Fruit fly (Drosophila melanogaster) whole organism, wandering third instar larva: ENCODE data around the gene Mkp.

Source experiments
- Abd-B ChIP-seq: fragments of >200 bp; optimal IDR thresholded peaks from 2 replicates; lab custom pipeline; 2017; ENCODE audit warnings: missing biosample characterization, missing genetic modification characterization
- CG32264 ChIP-seq: fragments of 200-800 bp; sonication (Bioruptor generic); optimal IDR thresholded peaks from 2 replicates; lab custom pipeline; 2016; ENCODE audit warnings: missing biosample characterization, missing genetic modification characterization
- CG9705 ChIP-seq: fragments of 200-800 bp; sonication (Bioruptor generic); optimal IDR thresholded peaks from 2 replicates; lab custom pipeline; 2018; ENCODE audit warnings: missing biosample characterization, mild to moderate bottlenecking, missing genetic modification characterization
- CrebA ChIP-seq: fragments of 200-800 bp; sonication (Bioruptor generic); optimal IDR thresholded peaks from 2 replicates; lab custom pipeline; 2016; ENCODE audit warnings: missing biosample characterization, mild to moderate bottlenecking, missing genetic modification characterization, borderline replicate concordance
- Dfd ChIP-seq: fragments of >200 bp; optimal IDR thresholded peaks from 2 replicates; lab custom pipeline; 2017; ENCODE audit warnings: missing biosample characterization, missing genetic modification characterization
- Dif ChIP-seq: fragments of 200-275, 200-300 bp; sonication (Bioruptor generic); optimal IDR thresholded peaks from 2 replicates; lab custom pipeline; 2018; ENCODE audit warnings: missing biosample characterization, missing genetic modification characterization; ENCODE audit not compliant: partially characterized antibody
- HLH106 ChIP-seq: fragments of 200-800 bp; optimal IDR thresholded peaks from 3 replicates; lab custom pipeline; 2019; ENCODE audit warnings: missing biosample characterization, mild to moderate bottlenecking, missing genetic modification characterization, moderate library complexity
- Hnf4 ChIP-seq: fragments of 200-800 bp; sonication (Bioruptor generic); optimal IDR thresholded peaks from 2 replicates; lab custom pipeline; 2016; ENCODE audit warnings: missing biosample characterization, mild to moderate bottlenecking, missing genetic modification characterization
- Hr78 ChIP-seq: fragments of >200 bp; optimal IDR thresholded peaks from 2 replicates; lab custom pipeline; 2017; ENCODE audit warnings: missing biosample characterization, missing genetic modification characterization
- Jra ChIP-seq: sonication (Bioruptor generic); optimal IDR thresholded peaks from 2 replicates; lab custom pipeline; 2016; ENCODE audit warnings: missing biosample characterization, missing genetic modification characterization
- Mio ChIP-seq: sonication (Bioruptor generic); optimal IDR thresholded peaks from 2 replicates; lab custom pipeline; 2016; ENCODE audit warnings: missing biosample characterization, missing genetic modification characterization
- OdsH ChIP-seq: fragments of 200-800 bp; sonication (Bioruptor generic); optimal IDR thresholded peaks from 2 replicates; lab custom pipeline; 2016; ENCODE audit warnings: missing biosample characterization, mild to moderate bottlenecking, missing genetic modification characterization
- Rel ChIP-seq, 2 experiments: fragments of 200-800 bp; sonication (Bioruptor generic) in 1 of 2; optimal IDR thresholded peaks; 2 replicates in 1 of 2; 3 replicates in 1 of 2; lab custom pipeline; 2016 to 2019; ENCODE audit warnings: mild to moderate bottlenecking in 2 of 2, missing biosample characterization in 2 of 2, missing genetic modification characterization in 2 of 2, moderate library complexity in 1 of 2
- Sp1 ChIP-seq: fragments of 200-800 bp; sonication (Bioruptor generic); optimal IDR thresholded peaks from 3 replicates; lab custom pipeline; 2019; ENCODE audit warnings: missing biosample characterization, mild to moderate bottlenecking, missing genetic modification characterization, moderate library complexity
- Vsx2 ChIP-seq: fragments of 200-300, 225-300 bp; sonication (Bioruptor generic); optimal IDR thresholded peaks from 2 replicates; lab custom pipeline; 2018; ENCODE audit warnings: missing biosample characterization, missing genetic modification characterization; ENCODE audit not compliant: partially characterized antibody
- br ChIP-seq: fragments of 200-800 bp; sonication (Bioruptor generic); optimal IDR thresholded peaks from 2 replicates; lab custom pipeline; 2016; ENCODE audit warnings: missing biosample characterization, missing genetic modification characterization
- brk ChIP-seq: fragments of 200-800 bp; sonication (Bioruptor generic); optimal IDR thresholded peaks from 2 replicates; lab custom pipeline; 2016; ENCODE audit warnings: missing biosample characterization, mild to moderate bottlenecking, missing genetic modification characterization
- dmrt93B ChIP-seq: fragments of 200-800 bp; sonication (Bioruptor generic); optimal IDR thresholded peaks from 2 replicates; lab custom pipeline; 2018; ENCODE audit warnings: missing biosample characterization, mild to moderate bottlenecking, missing genetic modification characterization
- ey ChIP-seq: fragments of 200-800 bp; sonication (Bioruptor generic); optimal IDR thresholded peaks from 2 replicates; lab custom pipeline; 2016; ENCODE audit warnings: missing biosample characterization, missing genetic modification characterization
- foxo ChIP-seq, 2 experiments: fragments of 200-800 bp; sonication (Bioruptor generic); optimal IDR thresholded peaks; 2 replicates in 1 of 2; 3 replicates in 1 of 2; lab custom pipeline; 2016 to 2017; ENCODE audit warnings: missing biosample characterization in 2 of 2, missing genetic modification characterization in 2 of 2
- fru ChIP-seq: fragments of 200-800 bp; sonication (Bioruptor generic); optimal IDR thresholded peaks from 3 replicates; lab custom pipeline; 2016; ENCODE audit warnings: missing biosample characterization, mild to moderate bottlenecking, missing genetic modification characterization
- h ChIP-seq: fragments of 200-800 bp; sonication (Bioruptor generic); optimal IDR thresholded peaks from 3 replicates; lab custom pipeline; 2016; ENCODE audit warnings: missing biosample characterization, mild to moderate bottlenecking, missing genetic modification characterization
- jim ChIP-seq: fragments of 175-275, 200-325 bp; sonication (Bioruptor generic); optimal IDR thresholded peaks from 2 replicates; lab custom pipeline; 2016; ENCODE audit warnings: missing biosample characterization, mild to moderate bottlenecking, missing genetic modification characterization
- lola ChIP-seq: fragments of >200 bp; optimal IDR thresholded peaks from 2 replicates; lab custom pipeline; 2017; ENCODE audit warnings: missing biosample characterization, missing genetic modification characterization
- pan ChIP-seq: fragments of >200 bp; optimal IDR thresholded peaks from 2 replicates; lab custom pipeline; 2017
- psq ChIP-seq: fragments of 200-800 bp; sonication (Bioruptor generic); optimal IDR thresholded peaks from 3 replicates; lab custom pipeline; 2017; ENCODE audit warnings: missing biosample characterization, mild to moderate bottlenecking, missing genetic modification characterization, moderate library complexity
- rgr ChIP-seq: fragments of 200-800 bp; sonication (Bioruptor generic); optimal IDR thresholded peaks from 3 replicates; lab custom pipeline; 2016; ENCODE audit warnings: missing biosample characterization, mild to moderate bottlenecking, missing genetic modification characterization
- sage ChIP-seq: fragments of 200-800 bp; sonication (Bioruptor generic); optimal IDR thresholded peaks from 2 replicates; lab custom pipeline; 2016; ENCODE audit warnings: missing biosample characterization, mild to moderate bottlenecking, missing genetic modification characterization
- tai ChIP-seq: sonication (Bioruptor generic); optimal IDR thresholded peaks from 2 replicates; lab custom pipeline; 2016; ENCODE audit warnings: missing biosample characterization, missing genetic modification characterization
- usp ChIP-seq: fragments of >200 bp; optimal IDR thresholded peaks from 2 replicates; lab custom pipeline; 2017; ENCODE audit warnings: missing biosample characterization, missing genetic modification characterization
- woc ChIP-seq: sonication (Bioruptor generic); optimal IDR thresholded peaks from 2 replicates; lab custom pipeline; 2016; ENCODE audit warnings: missing biosample characterization, mild to moderate bottlenecking, missing genetic modification characterization

The Mkp gene

dm6 chr3L:157674-158179 is 26.6 kb downstream of the Mkp start:
- TF ChIP-seq Dfd (GFP tag; lab: Kevin White, UChicago) (no peak), psq (GFP tag; lab: Kevin White, UChicago) (no peak), CG32264 (GFP tag; lab: Kevin White, UChicago) (no peak), rgr (GFP tag; lab: Kevin White, UChicago) (no peak)

dm6 chr3L:156591-157303 is 27.6 kb downstream of the Mkp start:
- TF ChIP-seq Sp1 (GFP tag; lab: Kevin White, UChicago) (no peak), Jra (peak; percentile 9), CrebA (GFP tag; lab: Kevin White, UChicago) (no peak), tai (no peak), dmrt93B (GFP tag; lab: Kevin White, UChicago) (no peak), woc (no peak), Abd-B (GFP tag; lab: Kevin White, UChicago) (no peak), Dfd (GFP tag; lab: Kevin White, UChicago) (no peak), usp (no peak), brk (GFP tag; lab: Kevin White, UChicago) (peak; percentile 39), pan (lab: Kevin White, UChicago) (no peak), OdsH (peak; percentile 32), psq (GFP tag; lab: Kevin White, UChicago) (peak; percentile 6), ey (no peak), Mio (no peak), br (GFP tag; lab: Kevin White, UChicago) (peak; percentile 6), Rel (GFP tag; optimal IDR thresholded peaks at IDR 0.05; lab: Kevin White, UChicago) (no peak), Rel (tag; optimal IDR thresholded peaks at IDR 0.05; lab: Kevin White, UChicago) (peak; percentile 56), Hnf4 (GFP tag; lab: Kevin White, UChicago) (peak; percentile 35), lola (GFP tag; lab: Kevin White, UChicago) (no peak), Vsx2 (peak; percentile 4), fru (GFP tag; lab: Kevin White, UChicago) (peak; percentile 27), rgr (GFP tag; lab: Kevin White, UChicago) (peak; percentile 17), h (GFP tag; lab: Kevin White, UChicago) (peak; percentile 59), foxo (GFP tag; optimal IDR thresholded peaks at IDR 0.05; lab: Kevin White, UChicago) (peak in 1 of 2 experiments; percentile 35), Dif (no peak)

dm6 chr3L:153670-154069 is 30.7 kb downstream of the Mkp start:
- TF ChIP-seq Sp1 (GFP tag; lab: Kevin White, UChicago) = no peak
- TF ChIP-seq ey = no peak
- TF ChIP-seq CrebA (GFP tag; lab: Kevin White, UChicago) = no peak
- no peak for TF ChIP-seq Jra
- TF ChIP-seq Hr78 (GFP tag; lab: Kevin White, UChicago) = no peak
- TF ChIP-seq, all 38 proteins: peak for 0

- TF ChIP-seq jim (GFP tag; lab: Kevin White, UChicago) = no peak
- TF ChIP-seq sage (GFP tag; lab: Kevin White, UChicago) = no peak
- TF ChIP-seq Hnf4 (GFP tag; lab: Kevin White, UChicago) = no peak
- no peak for TF ChIP-seq ey
- TF ChIP-seq h (GFP tag; lab: Kevin White, UChicago) = no peak
- no peak for TF ChIP-seq HLH106 (tag; lab: Kevin White, UChicago)
- TF ChIP-seq br (GFP tag; lab: Kevin White, UChicago) = no peak
- TF ChIP-seq brk (GFP tag; lab: Kevin White, UChicago) = no peak
- TF ChIP-seq OdsH = no peak
- no peak for TF ChIP-seq Mio
- TF ChIP-seq Dif = no peak
- no peak for TF ChIP-seq CG9705 (GFP tag; lab: Kevin White, UChicago)
These were observed 31.9 kb downstream of the Mkp start, which contains the start of the genes Dic61B and p130CAS for dm6 chr3L:152489-152888. Dic61B (minus strand) TSS chr3L:152589. p130CAS (plus strand) TSS chr3L:152884.
